Fruit fly (Drosophila melanogaster) whole organism, embryonic: ENCODE measurements around the gene CG14628.

Experiments
- Bteb2 ChIP-seq: fragments of 200-800 bp; sonication (Bioruptor generic); optimal IDR thresholded peaks from 2 replicates; lab custom pipeline; 2016; ENCODE audit warnings: missing biosample characterization, missing genetic modification characterization
- CG10209 ChIP-seq: fragments of 200-800 bp; sonication (Bioruptor generic); optimal IDR thresholded peaks from 3 replicates; lab custom pipeline; 2017; ENCODE audit warnings: missing biosample characterization, mild to moderate bottlenecking, missing genetic modification characterization, missing genetic modification reagents
- CG10543 ChIP-seq: fragments of 200-800 bp; sonication (Bioruptor generic); optimal IDR thresholded peaks from 3 replicates; lab custom pipeline; 2017; ENCODE audit warnings: missing biosample characterization, mild to moderate bottlenecking, missing genetic modification characterization, moderate library complexity
- CG12659 ChIP-seq: fragments of 200-800 bp; sonication (Bioruptor generic); optimal IDR thresholded peaks from 3 replicates; lab custom pipeline; 2017; ENCODE audit warnings: mild to moderate bottlenecking, missing biosample characterization, missing genetic modification reagents, missing genetic modification characterization
- CG13424 ChIP-seq: fragments of 200-800 bp; sonication (Bioruptor generic); optimal IDR thresholded peaks from 2 replicates; lab custom pipeline; 2019; ENCODE audit warnings: missing biosample characterization, mild to moderate bottlenecking, missing genetic modification characterization, moderate library complexity
- CG15696 ChIP-seq: fragments of 200-800 bp; sonication (Bioruptor generic); optimal IDR thresholded peaks from 2 replicates; lab custom pipeline; 2019; ENCODE audit warnings: missing biosample characterization, mild to moderate bottlenecking, missing genetic modification characterization, moderate library complexity
- CG18599 ChIP-seq: fragments of 200-800 bp; sonication (Bioruptor generic); optimal IDR thresholded peaks from 3 replicates; lab custom pipeline; 2017; ENCODE audit warnings: missing biosample characterization, missing genetic modification characterization, mild to moderate bottlenecking, moderate library complexity, missing genetic modification reagents
- CG2678 ChIP-seq: fragments of 200-800 bp; sonication (Bioruptor generic); optimal IDR thresholded peaks from 3 replicates; lab custom pipeline; 2019; ENCODE audit warnings: missing biosample characterization, mild to moderate bottlenecking, missing genetic modification characterization, moderate library complexity
- CG33557 ChIP-seq: fragments of 200-800 bp; sonication (Bioruptor generic); optimal IDR thresholded peaks from 2 replicates; lab custom pipeline; 2019; ENCODE audit warnings: missing biosample characterization, mild to moderate bottlenecking, missing genetic modification characterization, moderate library complexity
- CG34376 ChIP-seq: fragments of 200-800 bp; sonication (Bioruptor generic); optimal IDR thresholded peaks from 2 replicates; lab custom pipeline; 2018; ENCODE audit warnings: missing biosample characterization, mild to moderate bottlenecking, missing genetic modification characterization
- CG8290 ChIP-seq, 3 experiments: fragments of 200-800 bp; sonication (Bioruptor generic); optimal IDR thresholded peaks; 2 replicates each; lab custom pipeline; 2016 to 2019; ENCODE audit warnings: missing biosample characterization in 3 of 3, missing genetic modification characterization in 3 of 3, mild to moderate bottlenecking in 2 of 3, moderate library complexity in 1 of 3
- Dp ChIP-seq: fragments of 200-800 bp; sonication (Bioruptor generic); optimal IDR thresholded peaks from 2 replicates; lab custom pipeline; 2018; ENCODE audit warnings: missing biosample characterization, mild to moderate bottlenecking, missing genetic modification characterization, moderate library complexity
- ERR ChIP-seq: fragments of 200-800 bp; sonication (Bioruptor generic); optimal IDR thresholded peaks from 2 replicates; lab custom pipeline; 2016; ENCODE audit warnings: missing biosample characterization, missing genetic modification characterization
- HLHmδ ChIP-seq: fragments of 200-800 bp; sonication (Bioruptor generic); optimal IDR thresholded peaks from 2 replicates; lab custom pipeline; 2018; ENCODE audit warnings: missing biosample characterization, mild to moderate bottlenecking, missing genetic modification characterization, moderate library complexity
- Hand ChIP-seq: fragments of 200-800 bp; sonication (Bioruptor generic); optimal IDR thresholded peaks from 2 replicates; lab custom pipeline; 2017; ENCODE audit warnings: mild to moderate bottlenecking, missing biosample characterization, missing genetic modification reagents, missing genetic modification characterization
- HmgZ ChIP-seq: fragments of 200-800 bp; sonication (Bioruptor generic); optimal IDR thresholded peaks from 2 replicates; lab custom pipeline; 2018; ENCODE audit warnings: missing biosample characterization, mild to moderate bottlenecking, missing genetic modification characterization
- Hmr ChIP-seq: fragments of 200-800 bp; sonication (Bioruptor generic); optimal IDR thresholded peaks from 3 replicates; lab custom pipeline; 2017; ENCODE audit warnings: mild to moderate bottlenecking, missing biosample characterization, missing genetic modification reagents, missing genetic modification characterization
- Lim3 ChIP-seq: fragments of 200-800 bp; sonication (Bioruptor generic); IDR thresholded peaks from 2 replicates; pipeline ENCODE4 v1.3.6; 2022; ENCODE audit warnings: missing biosample characterization, missing genetic modification characterization
- Lpt ChIP-seq: fragments of >200 bp; optimal IDR thresholded peaks from 2 replicates; lab custom pipeline; 2018; ENCODE audit warnings: missing biosample characterization, missing genetic modification characterization
- MTF-1 ChIP-seq: fragments of 200-800 bp; sonication (Bioruptor generic); optimal IDR thresholded peaks from 2 replicates; lab custom pipeline; 2018; ENCODE audit warnings: missing biosample characterization, mild to moderate bottlenecking, missing genetic modification characterization, borderline replicate concordance
- Med ChIP-seq: fragments of 200-800 bp; sonication (Bioruptor generic); peaks from one replicate; lab custom pipeline; 2016; ENCODE audit warnings: missing biosample characterization, missing genetic modification characterization, mild to moderate bottlenecking, inconsistent platforms, moderate library complexity
- Pdp1 ChIP-seq, 2 experiments: fragments of 200-800 bp; sonication (Bioruptor generic); optimal IDR thresholded peaks; 3 replicates each; lab custom pipeline; 2016; ENCODE audit warnings: missing biosample characterization in 2 of 2, missing genetic modification characterization in 2 of 2, mild to moderate bottlenecking in 1 of 2, moderate library complexity in 1 of 2
- Side ChIP-seq: fragments of 200-800 bp; sonication (Bioruptor generic); optimal IDR thresholded peaks from 2 replicates; lab custom pipeline; 2016; ENCODE audit warnings: missing biosample characterization, missing genetic modification characterization
- TFAM ChIP-seq: fragments of 200-800 bp; sonication (Bioruptor generic); optimal IDR thresholded peaks from 2 replicates; lab custom pipeline; 2017; ENCODE audit warnings: missing biosample characterization, missing genetic modification characterization, inconsistent platforms
- Tbp ChIP-seq: fragments of >200 bp; optimal IDR thresholded peaks from 2 replicates; lab custom pipeline; 2018; ENCODE audit warnings: missing biosample characterization, missing genetic modification characterization
- bsh ChIP-seq, 2 experiments: fragments of 200-800 bp; sonication (Bioruptor generic); optimal IDR thresholded peaks; 2 replicates each; lab custom pipeline; 2017 to 2018; ENCODE audit warnings: mild to moderate bottlenecking in 2 of 2, missing biosample characterization in 2 of 2, missing genetic modification characterization in 2 of 2, moderate library complexity in 1 of 2
- exex ChIP-seq: fragments of 200-800 bp; sonication (Bioruptor generic); optimal IDR thresholded peaks from 4 replicates; lab custom pipeline; 2018; ENCODE audit warnings: missing biosample characterization, mild to moderate bottlenecking, missing genetic modification characterization, moderate library complexity
- ftz-f1 ChIP-seq: fragments of 200-800 bp; sonication (Bioruptor generic); optimal IDR thresholded peaks from 2 replicates; lab custom pipeline; 2016; ENCODE audit warnings: missing biosample characterization, missing genetic modification characterization
- gce ChIP-seq: fragments of 200-800 bp; sonication (Bioruptor generic); IDR thresholded peaks from 3 replicates; pipeline ENCODE4 v1.3.6; 2022; ENCODE audit warnings: missing biosample characterization, missing genetic modification characterization
- grn ChIP-seq: fragments of 200-800 bp; sonication (Bioruptor generic); optimal IDR thresholded peaks from 3 replicates; lab custom pipeline; 2017; ENCODE audit warnings: missing biosample characterization, missing genetic modification characterization
- lab ChIP-seq: fragments of 200-800 bp; sonication (Bioruptor generic); optimal IDR thresholded peaks from 3 replicates; lab custom pipeline; 2017; ENCODE audit warnings: missing biosample characterization, missing genetic modification characterization, mild to moderate bottlenecking, moderate library complexity, missing genetic modification reagents
- lmd ChIP-seq: fragments of 200-800 bp; sonication (Bioruptor generic); IDR thresholded peaks from 2 replicates; pipeline ENCODE4 v1.3.6; 2022; ENCODE audit warnings: missing biosample characterization, missing genetic modification characterization
- mirr ChIP-seq: fragments of 200-800 bp; sonication (Bioruptor generic); optimal IDR thresholded peaks from 3 replicates; lab custom pipeline; 2018; ENCODE audit warnings: missing biosample characterization, mild to moderate bottlenecking, missing genetic modification characterization
- pho ChIP-seq: fragments of 200-800 bp; sonication (Bioruptor generic); optimal IDR thresholded peaks from 2 replicates; lab custom pipeline; 2016; ENCODE audit warnings: missing biosample characterization, missing genetic modification characterization
- psq ChIP-seq: fragments of 200-800 bp; sonication (Bioruptor generic); optimal IDR thresholded peaks from 2 replicates; lab custom pipeline; 2017; ENCODE audit warnings: missing biosample characterization, missing genetic modification characterization
- repo ChIP-seq: fragments of 200-800 bp; sonication (Bioruptor generic); optimal IDR thresholded peaks from 2 replicates; lab custom pipeline; 2016; ENCODE audit warnings: missing biosample characterization, missing genetic modification characterization
- sd ChIP-seq: fragments of 200-800 bp; sonication (Bioruptor generic); optimal IDR thresholded peaks from 3 replicates; lab custom pipeline; 2018; ENCODE audit warnings: missing biosample characterization, mild to moderate bottlenecking, missing genetic modification characterization, moderate library complexity
- sens ChIP-seq: fragments of 200-800 bp; sonication (Bioruptor generic); peaks from one replicate; lab custom pipeline; 2016; ENCODE audit warnings: missing biosample characterization, missing genetic modification characterization
- so ChIP-seq: fragments of 200-800 bp; sonication (Bioruptor generic); IDR thresholded peaks from 3 replicates; pipeline ENCODE4 v1.3.6; 2022; ENCODE audit warnings: missing biosample characterization, missing genetic modification characterization
- sug ChIP-seq: fragments of 200-800 bp; optimal IDR thresholded peaks from 2 replicates; lab custom pipeline; 2019; ENCODE audit warnings: missing biosample characterization, mild to moderate bottlenecking, missing genetic modification characterization, moderate library complexity
- toy ChIP-seq: fragments of 200-800 bp; sonication (Bioruptor generic); IDR thresholded peaks from 2 replicates; pipeline ENCODE4 v1.3.6; 2022; ENCODE audit warnings: missing biosample characterization, missing genetic modification characterization

CG14628 gene

dm6 chrX:1172756-1173422, 27.4 kb downstream of the CG14628 start (continued):
- TF ChIP-seq HmgZ (tag; lab: Kevin White, UChicago), result peak; percentile 13
- TF ChIP-seq sug (tag; lab: Kevin White, UChicago), result peak; percentile 46
- peak in 1 of 2 experiments; percentile 78 for TF ChIP-seq Pdp1 (GFP tag; optimal IDR thresholded peaks at IDR 0.05; lab: Kevin White, UChicago)
- no peak for TF ChIP-seq ftz-f1 (GFP tag; lab: Kevin White, UChicago)
- TF ChIP-seq pho (GFP tag; lab: Kevin White, UChicago), result no peak
- peak; percentile 5 for TF ChIP-seq CG18599
- TF ChIP-seq CG33557 (GFP tag; lab: Kevin White, UChicago), result no peak
- no peak for TF ChIP-seq MTF-1
- TF ChIP-seq Hand (GFP tag; lab: Kevin White, UChicago), result no peak
- no peak for TF ChIP-seq repo (GFP tag; lab: Kevin White, UChicago)
- TF ChIP-seq CG34376 (GFP tag; lab: Kevin White, UChicago), result peak; percentile 66
- no peak for TF ChIP-seq Lim3
- TF ChIP-seq exex (tag; lab: Kevin White, UChicago), result peak; percentile 95
- TF ChIP-seq Lpt (GFP tag; lab: Kevin White, UChicago), result no peak
- no peak for TF ChIP-seq Dp (GFP tag; lab: Kevin White, UChicago)
- no peak for TF ChIP-seq toy (GFP tag; lab: Robert Waterston, UW)
- no peak for TF ChIP-seq CG8290 (GFP tag; optimal IDR thresholded peaks at IDR 0.05; lab: Kevin White, UChicago)
- TF ChIP-seq CG8290 (tag; optimal IDR thresholded peaks at IDR 0.05; lab: Kevin White, UChicago), result peak in 1 of 2 experiments; percentile 51
- TF ChIP-seq Bteb2, result no peak
- no peak for TF ChIP-seq lmd (GFP tag; lab: Robert Waterston, UW)
- no peak for TF ChIP-seq CG12659 (GFP tag; lab: Kevin White, UChicago)
- no peak for TF ChIP-seq CG10209
- no peak for TF ChIP-seq Side (GFP tag; lab: Kevin White, UChicago)
- no peak for TF ChIP-seq so (GFP tag; lab: Robert Waterston, UW)
- no peak for TF ChIP-seq CG10543 (GFP tag; lab: Kevin White, UChicago)
- TF ChIP-seq Med (GFP tag; lab: Kevin White, UChicago), result peak; percentile 20
- no peak for TF ChIP-seq ERR (GFP tag; lab: Kevin White, UChicago)
- no peak for TF ChIP-seq Hmr (GFP tag; lab: Kevin White, UChicago)
- no peak for TF ChIP-seq CG15696
- TF ChIP-seq gce (GFP tag; lab: Robert Waterston, UW), result no peak
- TF ChIP-seq Tbp (GFP tag; lab: Kevin White, UChicago), result no peak
- TF ChIP-seq HLHmδ, result no peak
- TF ChIP-seq CG13424 (tag; lab: Kevin White, UChicago), result no peak
- peak; percentile 1 for TF ChIP-seq sens
- no peak for TF ChIP-seq bsh (GFP tag; optimal IDR thresholded peaks at IDR 0.05; lab: Kevin White, UChicago)
- TF ChIP-seq TFAM (GFP tag; lab: Kevin White, UChicago), result no peak
- TF ChIP-seq sd (tag; lab: Kevin White, UChicago), result peak; percentile 71
- TF ChIP-seq grn, result peak; percentile 75
- peak; percentile 88 for TF ChIP-seq mirr (GFP tag; lab: Kevin White, UChicago)
- peak; percentile 1 for TF ChIP-seq CG2678
- TF ChIP-seq, all 482 proteins: peak for 16

dm6 chrX:1173564-1173963, 28.1 kb downstream of the CG14628 start:
- TF ChIP-seq lab (GFP tag; lab: Kevin White, UChicago) (peak; percentile 63), psq (GFP tag; lab: Kevin White, UChicago) (no peak)
